Worm (Caenorhabditis elegans): ENCODE measurements around the gene C31E10.11.

Gene C31E10.11

ce11 chrX:13990680-13991079 lies at the start of gene C31E10.11:
TSS of gene C31E10.11 (minus strand) at chrX:13990780.
- no peak for TF ChIP-seq ztf-29 (GFP tag; IDR thresholded peaks at IDR 0.05)
- no peak for TF ChIP-seq cog-1 (tag; optimal IDR thresholded peaks at IDR 0.05)
- no peak for TF ChIP-seq klf-2 (GFP tag; conservative IDR thresholded peaks at IDR 0.05)
- TF ChIP-seq ztf-23 (GFP tag; IDR thresholded peaks at IDR 0.05): no peak
- TF ChIP-seq med-1 (GFP tag; optimal IDR thresholded peaks at IDR 0.05; ENCODE audit: insufficient read depth): no peak
- no peak for TF ChIP-seq ref-1 (GFP tag; conservative IDR thresholded peaks at IDR 0.05)
- no peak for TF ChIP-seq T22C8.4 (GFP tag; IDR thresholded peaks at IDR 0.05)
- TF ChIP-seq tab-1 (GFP tag; IDR thresholded peaks at IDR 0.05): no peak

- TF ChIP-seq tab-1 (GFP tag; IDR thresholded peaks at IDR 0.05) (no peak), med-1 (GFP tag; optimal IDR thresholded peaks at IDR 0.05; ENCODE audit: insufficient read depth) (no peak), ref-1 (GFP tag; conservative IDR thresholded peaks at IDR 0.05) (no peak), klf-2 (GFP tag; conservative IDR thresholded peaks at IDR 0.05) (no peak), flt-1 (GFP tag; IDR thresholded peaks at IDR 0.05) (no peak), T22C8.4 (GFP tag; IDR thresholded peaks at IDR 0.05) (no peak), cog-1 (tag; optimal IDR thresholded peaks at IDR 0.05) (no peak), ztf-29 (GFP tag; IDR thresholded peaks at IDR 0.05) (no peak), ztf-23 (GFP tag; IDR thresholded peaks at IDR 0.05) (no peak)
Observed at ce11 chrX:14039293-14039692, 48.7 kb upstream of the C31E10.11 start.

- no peak for TF ChIP-seq flt-1 (GFP tag; IDR thresholded peaks at IDR 0.05)
- TF ChIP-seq tab-1 (GFP tag; IDR thresholded peaks at IDR 0.05): no peak
- no peak for TF ChIP-seq ztf-23 (GFP tag; IDR thresholded peaks at IDR 0.05)
- TF ChIP-seq cog-1 (tag; optimal IDR thresholded peaks at IDR 0.05): no peak
- no peak for TF ChIP-seq ref-1 (GFP tag; conservative IDR thresholded peaks at IDR 0.05)
- TF ChIP-seq klf-2 (GFP tag; conservative IDR thresholded peaks at IDR 0.05): no peak
- no peak for TF ChIP-seq ztf-29 (GFP tag; IDR thresholded peaks at IDR 0.05)
- TF ChIP-seq med-1 (GFP tag; optimal IDR thresholded peaks at IDR 0.05; ENCODE audit: insufficient read depth): no peak
- TF ChIP-seq T22C8.4 (GFP tag; IDR thresholded peaks at IDR 0.05): no peak
Observed at ce11 chrX:14033494-14033893, 42.9 kb upstream of the C31E10.11 start, which contains the start of gene arrd-25. TSS of gene arrd-25 (plus strand) at chrX:14033794.

- no peak for TF ChIP-seq tab-1 (GFP tag; IDR thresholded peaks at IDR 0.05)
- no peak for TF ChIP-seq ztf-29 (GFP tag; IDR thresholded peaks at IDR 0.05)
- TF ChIP-seq ztf-23 (GFP tag; IDR thresholded peaks at IDR 0.05): no peak
- no peak for TF ChIP-seq cog-1 (tag; optimal IDR thresholded peaks at IDR 0.05)
- no peak for TF ChIP-seq T22C8.4 (GFP tag; IDR thresholded peaks at IDR 0.05)
Observed at ce11 chrX:14030524-14030923, 39.9 kb upstream of the C31E10.11 start.

ce11 chrX:14029872-14030271 lies 39.3 kb upstream of the C31E10.11 start:
- no peak for TF ChIP-seq cog-1 (tag; optimal IDR thresholded peaks at IDR 0.05)

ce11 chrX:14029392-14029791 lies 38.8 kb upstream of the C31E10.11 start:
- TF ChIP-seq ztf-23 (GFP tag; IDR thresholded peaks at IDR 0.05) (no peak), ref-1 (GFP tag; conservative IDR thresholded peaks at IDR 0.05) (no peak), tab-1 (GFP tag; IDR thresholded peaks at IDR 0.05) (no peak), T22C8.4 (GFP tag; IDR thresholded peaks at IDR 0.05) (no peak), med-1 (GFP tag; optimal IDR thresholded peaks at IDR 0.05; ENCODE audit: insufficient read depth) (no peak), flt-1 (GFP tag; IDR thresholded peaks at IDR 0.05) (no peak), cog-1 (tag; optimal IDR thresholded peaks at IDR 0.05) (no peak), klf-2 (GFP tag; conservative IDR thresholded peaks at IDR 0.05) (no peak), ztf-29 (GFP tag; IDR thresholded peaks at IDR 0.05) (no peak)

ce11 chrX:14028492-14028891 lies 37.9 kb upstream of the C31E10.11 start:
- no peak for TF ChIP-seq klf-2 (GFP tag; conservative IDR thresholded peaks at IDR 0.05)
- TF ChIP-seq cog-1 (tag; optimal IDR thresholded peaks at IDR 0.05): no peak
- TF ChIP-seq T22C8.4 (GFP tag; IDR thresholded peaks at IDR 0.05): no peak
- no peak for TF ChIP-seq tab-1 (GFP tag; IDR thresholded peaks at IDR 0.05)
- no peak for TF ChIP-seq ztf-29 (GFP tag; IDR thresholded peaks at IDR 0.05)
- TF ChIP-seq ztf-23 (GFP tag; IDR thresholded peaks at IDR 0.05): no peak
- no peak for TF ChIP-seq med-1 (GFP tag; optimal IDR thresholded peaks at IDR 0.05; ENCODE audit: insufficient read depth)
- TF ChIP-seq ref-1 (GFP tag; conservative IDR thresholded peaks at IDR 0.05): no peak
- TF ChIP-seq flt-1 (GFP tag; IDR thresholded peaks at IDR 0.05): no peak

DNA sequence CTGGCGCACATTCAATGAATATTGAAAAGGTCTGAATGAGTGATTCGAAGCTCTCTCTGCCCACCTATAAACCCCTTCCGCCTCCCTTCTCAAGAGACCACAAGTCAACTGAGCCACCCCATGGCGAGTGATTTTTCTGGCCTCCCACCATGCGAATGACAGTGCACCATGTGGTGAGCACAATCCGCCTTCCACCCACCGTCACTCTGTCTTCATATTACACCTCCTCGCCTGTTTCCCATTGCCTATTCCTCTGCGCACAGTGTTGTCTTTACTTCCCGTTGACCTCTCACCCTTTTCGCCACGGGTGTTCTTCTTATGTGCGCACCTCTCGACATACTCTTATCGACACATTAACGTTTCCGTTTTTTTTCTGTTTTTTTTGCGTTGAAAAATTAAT lies 36.3 kb upstream of the C31E10.11 start:
- no peak for TF ChIP-seq T22C8.4 (GFP tag; IDR thresholded peaks at IDR 0.05)
- no peak for TF ChIP-seq ztf-29 (GFP tag; IDR thresholded peaks at IDR 0.05)
- no peak for TF ChIP-seq ref-1 (GFP tag; conservative IDR thresholded peaks at IDR 0.05)
- no peak for TF ChIP-seq flt-1 (GFP tag; IDR thresholded peaks at IDR 0.05)
- no peak for TF ChIP-seq ztf-23 (GFP tag; IDR thresholded peaks at IDR 0.05)
- no peak for TF ChIP-seq klf-2 (GFP tag; conservative IDR thresholded peaks at IDR 0.05)
- TF ChIP-seq cog-1 (tag; optimal IDR thresholded peaks at IDR 0.05): no peak
- TF ChIP-seq med-1 (GFP tag; optimal IDR thresholded peaks at IDR 0.05; ENCODE audit: insufficient read depth): no peak
- no peak for TF ChIP-seq tab-1 (GFP tag; IDR thresholded peaks at IDR 0.05)

- TF ChIP-seq cog-1 (tag; optimal IDR thresholded peaks at IDR 0.05) (no peak), klf-2 (GFP tag; conservative IDR thresholded peaks at IDR 0.05) (no peak), med-1 (GFP tag; optimal IDR thresholded peaks at IDR 0.05; ENCODE audit: insufficient read depth) (no peak), tab-1 (GFP tag; IDR thresholded peaks at IDR 0.05) (0 out of 2 replicates have a peak, but pooled peaks have one; percentile 43)
Observed at ce11 chrX:14024400-14024953, 33.9 kb upstream of the C31E10.11 start.

- TF ChIP-seq med-1 (GFP tag; optimal IDR thresholded peaks at IDR 0.05; ENCODE audit: insufficient read depth) (no peak), ztf-29 (GFP tag; IDR thresholded peaks at IDR 0.05) (no peak), klf-2 (GFP tag; conservative IDR thresholded peaks at IDR 0.05) (no peak), T22C8.4 (GFP tag; IDR thresholded peaks at IDR 0.05) (no peak), ztf-23 (GFP tag; IDR thresholded peaks at IDR 0.05) (no peak), ref-1 (GFP tag; conservative IDR thresholded peaks at IDR 0.05) (no peak), flt-1 (GFP tag; IDR thresholded peaks at IDR 0.05) (no peak), tab-1 (GFP tag; IDR thresholded peaks at IDR 0.05) (no peak), cog-1 (tag; optimal IDR thresholded peaks at IDR 0.05) (no peak)
Observed at ce11 chrX:14020290-14020689, 29.7 kb upstream of the C31E10.11 start, which contains the start of gene C04C11.1. TSS of gene C04C11.1 (plus strand) at chrX:14020590.
